Fruit fly (Drosophila melanogaster): ENCODE measurements around the gene CG42342.

dm6 chr3R:16469501-16470263 is 32.9 kb upstream of the CG42342 start, which contains the start of the genes CG42232 and CSN5:
- TF ChIP-seq CG15710 (tag; optimal IDR thresholded peaks at IDR 0.05) (no peak), EcR (GFP tag; optimal IDR thresholded peaks at IDR 0.05) (no peak), CG4496 (GFP tag; IDR thresholded peaks at IDR 0.05) (no peak), Snoo (tag; optimal IDR thresholded peaks at IDR 0.05) (no peak), CG32121 (GFP tag; IDR thresholded peaks at IDR 0.05) (no peak), rn (GFP tag; IDR thresholded peaks at IDR 0.05) (no peak), Ets98B (GFP tag; IDR thresholded peaks at IDR 0.05) (no peak)

Measured in whole organism, pupa.